Fruit fly (Drosophila melanogaster): ENCODE data around the gene CG3699.

Gene CG3699

dm6 chrX:930048-930800 is 17.1 kb downstream of the CG3699 start, which contains the start of gene CG3708:
Gene CG3708, minus strand, starts transcription at chrX:930098.
- TF ChIP-seq CG12769 (tag; optimal IDR thresholded peaks at IDR 0.05) (no peak), CG4404 (GFP tag; IDR thresholded peaks at IDR 0.05) (no peak), CG17359 (tag; optimal IDR thresholded peaks at IDR 0.05) (no peak), dimm (GFP tag; IDR thresholded peaks at IDR 0.05) (no peak), yki (optimal IDR thresholded peaks at IDR 0.05) (no peak), sr (GFP tag; IDR thresholded peaks at IDR 0.05) (no peak), GATAe (GFP tag; conservative IDR thresholded peaks at IDR 0.05) (0 out of 2 replicates have a peak, but pooled peaks have one; percentile 52), CG10565 (GFP tag; optimal IDR thresholded peaks at IDR 0.05) (no peak), HLHmδ (GFP tag; optimal IDR thresholded peaks at IDR 0.05) (no peak), CG4617 (GFP tag; optimal IDR thresholded peaks at IDR 0.05; ENCODE audit: borderline replicate concordance) (no peak), shn (GFP tag; optimal IDR thresholded peaks at IDR 0.05) (no peak), CG9876 (GFP tag; optimal IDR thresholded peaks at IDR 0.05) (no peak), nerfin-1 (tag; optimal IDR thresholded peaks at IDR 0.05) (no peak), danr (GFP tag; IDR thresholded peaks at IDR 0.05) (no peak), fd64A (GFP tag; optimal IDR thresholded peaks at IDR 0.05) (no peak), exex (tag; optimal IDR thresholded peaks at IDR 0.05) (peak; percentile 66), Asciz (GFP tag; optimal IDR thresholded peaks at IDR 0.05) (no peak), sd (tag; optimal IDR thresholded peaks at IDR 0.05) (peak; percentile 88), inv (GFP tag; IDR thresholded peaks at IDR 0.05; ENCODE audit: partially characterized antibody) (no peak), Hey (tag; optimal IDR thresholded peaks at IDR 0.05) (peak; percentile 29), lab (GFP tag; optimal IDR thresholded peaks at IDR 0.05) (no peak), NC2β (GFP tag; optimal IDR thresholded peaks at IDR 0.05) (no peak), E2f1 (GFP tag; IDR thresholded peaks at IDR 0.05) (no peak), CG11398 (GFP tag; optimal IDR thresholded peaks at IDR 0.05) (no peak), sug (tag; optimal IDR thresholded peaks at IDR 0.05) (peak; percentile 90), CG17361 (GFP tag; IDR thresholded peaks at IDR 0.05) (no peak), pros (GFP tag; optimal IDR thresholded peaks at IDR 0.05) (no peak), Med (GFP tag) (peak; percentile 7), Hr3 (GFP tag; optimal IDR thresholded peaks at IDR 0.05) (no peak), CG18764 (GFP tag; optimal IDR thresholded peaks at IDR 0.05) (no peak), Lhr (GFP tag; optimal IDR thresholded peaks at IDR 0.05) (no peak), B-H2 (GFP tag; optimal IDR thresholded peaks at IDR 0.05) (no peak), ATbp (GFP tag; optimal IDR thresholded peaks at IDR 0.05) (no peak), CG32772 (GFP tag; IDR thresholded peaks at IDR 0.05) (no peak), sna (GFP tag; IDR thresholded peaks at IDR 0.05; ENCODE audit: partially characterized antibody) (no peak), ftz-f1 (GFP tag; optimal IDR thresholded peaks at IDR 0.05) (no peak), CG5953 (GFP tag; IDR thresholded peaks at IDR 0.05) (no peak), ranshi (GFP tag; IDR thresholded peaks at IDR 0.05) (no peak), CG6813 (GFP tag; optimal IDR thresholded peaks at IDR 0.05) (no peak), CG13296 (GFP tag; optimal IDR thresholded peaks at IDR 0.05) (no peak), chm (GFP tag; IDR thresholded peaks at IDR 0.05) (no peak), Rfx (GFP tag; IDR thresholded peaks at IDR 0.05) (no peak), mld (GFP tag; IDR thresholded peaks at IDR 0.05; ENCODE audit: partially characterized antibody) (no peak), Lim3 (GFP tag; IDR thresholded peaks at IDR 0.05) (no peak), CG34422 (GFP tag; IDR thresholded peaks at IDR 0.05) (no peak), CG10366 (GFP tag; IDR thresholded peaks at IDR 0.05) (no peak), D19B (GFP tag; optimal IDR thresholded peaks at IDR 0.05) (no peak), zf30C (GFP tag; optimal IDR thresholded peaks at IDR 0.05) (no peak), Fer3 (tag; optimal IDR thresholded peaks at IDR 0.05) (no peak), Bdp1 (GFP tag; optimal IDR thresholded peaks at IDR 0.05) (no peak), Dref (GFP tag; IDR thresholded peaks at IDR 0.05) (no peak)

Measured in whole organism, embryonic.